Fruit fly (Drosophila melanogaster): ENCODE measurements around the gene Nelf-E.

The Nelf-E gene

DNA sequence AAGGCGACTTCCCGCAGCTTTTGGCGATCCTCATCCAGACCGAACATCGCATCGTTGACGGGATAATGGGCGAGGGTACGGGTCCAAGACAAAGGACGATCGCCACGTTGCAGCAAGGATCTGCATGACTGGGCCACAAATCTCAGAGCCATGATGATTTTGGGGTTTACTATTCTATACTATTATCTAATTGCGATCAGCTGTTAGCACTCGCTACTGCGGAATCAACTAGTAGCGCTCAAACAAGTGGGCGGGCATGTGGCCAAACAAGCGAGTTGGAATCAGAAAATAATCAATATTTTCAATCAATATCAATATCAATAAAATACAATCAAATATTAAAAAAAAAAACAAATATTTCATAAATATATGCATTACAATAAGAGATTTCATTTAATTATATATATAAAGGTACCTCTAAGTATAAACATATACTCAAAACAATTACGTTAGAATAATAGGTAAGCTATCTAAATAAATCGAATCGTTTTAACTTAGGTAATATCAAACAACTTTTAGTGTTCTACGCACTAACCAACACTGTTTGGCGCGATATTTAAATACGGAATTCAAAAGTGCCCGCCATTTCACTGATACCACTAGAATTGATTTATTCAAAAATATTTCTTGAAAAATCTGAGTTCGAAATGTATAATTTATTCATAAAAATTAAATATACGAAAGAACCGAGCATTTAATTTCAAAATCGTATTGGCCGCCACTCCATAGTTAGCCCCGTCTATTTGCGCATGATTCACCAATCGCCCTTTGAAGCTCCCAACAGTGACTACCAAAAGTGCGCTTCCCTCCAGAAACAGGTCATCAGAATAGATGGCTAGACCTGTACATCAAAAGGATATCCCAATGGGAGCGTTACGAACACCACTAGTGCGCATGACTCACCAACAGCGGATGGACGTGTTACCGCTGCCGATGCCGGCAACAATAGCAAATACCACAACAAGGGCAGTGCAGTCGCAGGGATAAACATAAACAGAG, 24.5 kb downstream of the Nelf-E start, which contains the start of the genes CG6638 and CG43078:
Gene CG6638, minus strand, starts transcription at position 235 of the 999 bp plus-strand sequence.
Gene CG43078, plus strand, starts transcription at position 965 of the 999 bp plus-strand sequence.
- TF ChIP-seq psq (optimal IDR thresholded peaks at IDR 0.05): no peak
- TF ChIP-seq CG8478 (optimal IDR thresholded peaks at IDR 0.05): no peak
- TF ChIP-seq usp (GFP tag; optimal IDR thresholded peaks at IDR 0.05): no peak
- TF ChIP-seq EcR (GFP tag; optimal IDR thresholded peaks at IDR 0.05): no peak
- no peak for TF ChIP-seq Dll (optimal IDR thresholded peaks at IDR 0.05)
- no peak for TF ChIP-seq pan (optimal IDR thresholded peaks at IDR 0.05)

DNA sequence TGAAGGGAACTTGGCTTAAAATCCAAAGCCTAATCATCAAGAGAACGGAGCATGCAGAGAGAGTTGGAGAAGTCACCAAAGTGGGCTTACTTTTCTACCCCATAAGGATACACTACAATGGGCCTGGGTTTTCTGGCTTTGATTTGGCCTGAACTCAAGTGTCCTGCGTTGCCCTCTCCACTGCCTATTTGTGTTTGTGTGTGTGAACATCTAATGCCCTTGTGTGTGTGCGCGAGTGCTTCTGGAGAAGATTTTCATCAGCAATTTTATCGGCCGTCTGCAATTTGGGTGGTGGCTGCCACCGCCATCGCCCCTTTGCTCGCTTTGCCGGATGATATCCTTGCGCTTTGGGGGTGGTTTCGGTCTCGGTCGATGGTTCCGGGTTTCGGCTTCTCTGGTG, 40.0 kb downstream of the Nelf-E start:
- no peak for TF ChIP-seq EcR (GFP tag; optimal IDR thresholded peaks at IDR 0.05)
- TF ChIP-seq Dll (optimal IDR thresholded peaks at IDR 0.05): no peak
- no peak for TF ChIP-seq CG8478 (optimal IDR thresholded peaks at IDR 0.05)

DNA sequence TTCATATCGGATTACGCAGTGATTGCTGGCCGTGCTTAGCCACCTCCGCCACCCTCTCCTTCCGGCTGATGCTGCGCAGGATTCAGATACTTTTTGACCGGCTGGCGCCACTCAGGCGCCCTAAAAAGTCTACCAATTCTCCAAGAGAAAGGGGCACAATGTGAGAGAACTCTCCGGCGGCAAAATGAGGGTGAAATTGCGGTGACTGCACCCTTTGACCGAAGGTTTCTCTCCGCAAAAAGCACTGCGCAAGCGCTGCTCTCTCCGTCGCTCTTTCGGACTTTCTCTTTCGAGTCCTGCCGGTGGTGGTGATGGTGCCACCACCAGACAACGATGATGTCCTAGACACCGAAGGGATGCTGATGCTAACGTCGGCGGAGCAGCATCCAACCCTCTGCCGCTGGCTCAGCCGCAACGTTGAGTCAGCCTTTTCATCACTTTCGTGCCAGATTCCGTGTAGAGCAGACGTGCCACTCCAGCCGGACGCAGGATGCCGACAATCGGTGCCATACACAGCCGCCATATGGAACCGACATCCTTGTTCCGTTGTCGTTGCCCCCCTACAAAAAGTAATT, 40.8 kb downstream of the Nelf-E start:
- TF ChIP-seq Dll (optimal IDR thresholded peaks at IDR 0.05): no peak
- no peak for TF ChIP-seq usp (GFP tag; optimal IDR thresholded peaks at IDR 0.05)
- no peak for TF ChIP-seq psq (optimal IDR thresholded peaks at IDR 0.05)
- TF ChIP-seq pan (optimal IDR thresholded peaks at IDR 0.05): no peak
- no peak for TF ChIP-seq EcR (GFP tag; optimal IDR thresholded peaks at IDR 0.05)
- no peak for TF ChIP-seq CG8478 (optimal IDR thresholded peaks at IDR 0.05)

DNA sequence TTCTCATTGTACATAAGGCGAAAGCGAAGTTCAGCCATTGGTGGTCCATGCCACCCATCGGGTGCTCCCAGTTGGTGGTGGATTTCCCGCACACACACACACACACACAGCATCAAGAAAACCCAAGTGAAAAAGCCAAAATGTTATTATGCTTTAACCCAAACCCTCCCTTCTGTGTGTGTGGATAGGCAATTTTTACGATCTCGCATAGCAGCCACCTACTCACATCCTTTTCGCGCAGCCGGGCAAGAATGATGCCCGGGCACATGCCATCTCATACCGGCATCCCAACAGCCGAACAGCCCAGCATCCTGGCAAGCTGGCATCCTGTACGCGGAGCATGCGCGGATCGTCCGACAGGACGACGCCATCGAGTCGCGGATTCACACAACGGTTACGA, 43.7 kb downstream of the Nelf-E start:
- TF ChIP-seq Dll (optimal IDR thresholded peaks at IDR 0.05) (no peak), EcR (GFP tag; optimal IDR thresholded peaks at IDR 0.05) (no peak), usp (GFP tag; optimal IDR thresholded peaks at IDR 0.05) (no peak), psq (optimal IDR thresholded peaks at IDR 0.05) (no peak), pan (optimal IDR thresholded peaks at IDR 0.05) (no peak), CG8478 (optimal IDR thresholded peaks at IDR 0.05) (no peak)

- TF ChIP-seq Dll (optimal IDR thresholded peaks at IDR 0.05) (no peak), pan (optimal IDR thresholded peaks at IDR 0.05) (no peak), CG8478 (optimal IDR thresholded peaks at IDR 0.05) (no peak), usp (GFP tag; optimal IDR thresholded peaks at IDR 0.05) (no peak), EcR (GFP tag; optimal IDR thresholded peaks at IDR 0.05) (peak in 1 of 2 experiments; percentile 53), psq (optimal IDR thresholded peaks at IDR 0.05) (no peak)
Measured at dm6 chr3L:8554024-8554642, 46.5 kb downstream of the Nelf-E start.

- TF ChIP-seq usp (GFP tag; optimal IDR thresholded peaks at IDR 0.05): no peak
- no peak for TF ChIP-seq EcR (GFP tag; optimal IDR thresholded peaks at IDR 0.05)
- TF ChIP-seq Dll (optimal IDR thresholded peaks at IDR 0.05): no peak
- no peak for TF ChIP-seq CG8478 (optimal IDR thresholded peaks at IDR 0.05)
- no peak for TF ChIP-seq pan (optimal IDR thresholded peaks at IDR 0.05)
- no peak for TF ChIP-seq psq (optimal IDR thresholded peaks at IDR 0.05)
Measured at dm6 chr3L:8553125-8553524, 47.6 kb downstream of the Nelf-E start.

DNA sequence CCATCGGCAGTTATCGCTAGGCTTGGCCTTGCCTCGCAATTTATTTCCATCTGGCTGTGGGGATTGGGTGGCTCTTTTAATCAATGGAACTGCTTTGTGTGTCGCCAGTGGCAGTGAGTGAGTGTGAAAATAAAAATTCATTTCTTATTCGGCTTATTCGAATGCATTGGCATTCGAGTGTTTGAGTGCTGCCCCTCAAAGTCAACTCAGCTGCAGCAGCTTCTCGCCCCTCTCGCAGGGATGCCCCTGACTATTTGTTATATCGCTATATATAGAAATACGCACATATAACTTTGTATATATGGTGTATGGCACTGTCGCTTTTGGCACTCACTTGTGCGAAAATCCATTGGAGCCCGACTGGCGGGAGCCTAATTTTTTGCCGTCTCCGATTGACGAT, 49.8 kb downstream of the Nelf-E start:
- no peak for TF ChIP-seq CG8478 (optimal IDR thresholded peaks at IDR 0.05)
- TF ChIP-seq pan (optimal IDR thresholded peaks at IDR 0.05): no peak
- TF ChIP-seq EcR (GFP tag; optimal IDR thresholded peaks at IDR 0.05): no peak
- TF ChIP-seq usp (GFP tag; optimal IDR thresholded peaks at IDR 0.05): no peak
- TF ChIP-seq Dll (optimal IDR thresholded peaks at IDR 0.05): no peak
- no peak for TF ChIP-seq psq (optimal IDR thresholded peaks at IDR 0.05)
